Worm (Caenorhabditis elegans): ENCODE results near the gene C50D2.2.
A peak's percentile ranks its signal among the peaks of the same experiment; 100 is the strongest.

Gene C50D2.2

DNA sequence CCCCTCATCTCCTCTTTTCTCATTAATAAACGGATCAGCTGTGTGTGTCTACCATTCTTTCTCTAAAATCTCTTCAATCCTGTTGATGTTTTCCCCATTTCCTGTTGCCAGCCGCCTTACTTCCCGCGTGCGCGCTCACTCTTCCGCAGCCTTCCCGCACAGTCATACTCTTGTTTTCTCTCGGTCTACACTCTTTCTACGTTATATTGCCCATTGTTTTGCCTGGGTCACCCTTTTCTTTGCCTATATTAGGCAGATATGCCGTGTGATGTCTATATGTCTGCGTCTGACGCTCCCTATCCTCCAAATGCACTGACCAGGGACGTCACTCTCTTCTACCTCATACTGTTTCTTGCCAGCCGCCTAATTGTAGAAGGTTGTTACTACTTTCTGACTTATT, 42.6 kb upstream of the C50D2.2 start (continued):
- TF ChIP-seq egl-13 (tag; optimal IDR thresholded peaks at IDR 0.05) (no peak), hpl-2 (GFP tag; optimal IDR thresholded peaks at IDR 0.05) (no peak), C34B4.2 (tag; optimal IDR thresholded peaks at IDR 0.05) (no peak), swsn-7 (tag; optimal IDR thresholded peaks at IDR 0.05) (peak; percentile 33), tlp-1 (tag; optimal IDR thresholded peaks at IDR 0.05) (no peak), efl-1 (optimal IDR thresholded peaks at IDR 0.05) (peak; percentile 27 to 38), efl-1 (GFP tag; optimal IDR thresholded peaks at IDR 0.05 in 1 of 2) (no peak), nhr-237 (tag; optimal IDR thresholded peaks at IDR 0.05) (no peak), aha-1 (tag; optimal IDR thresholded peaks at IDR 0.05) (no peak), dsc-1 (tag; optimal IDR thresholded peaks at IDR 0.05) (no peak), ceh-90 (tag; optimal IDR thresholded peaks at IDR 0.05) (no peak), fkh-10 (GFP tag; optimal IDR thresholded peaks at IDR 0.05) (no peak), lin-13 (GFP tag; optimal IDR thresholded peaks at IDR 0.05) (no peak), hlh-4 (tag; optimal IDR thresholded peaks at IDR 0.05) (no peak), skn-1 (tag; optimal IDR thresholded peaks at IDR 0.05) (no peak), fkh-8 (tag; optimal IDR thresholded peaks at IDR 0.05) (no peak), nhr-28 (tag; optimal IDR thresholded peaks at IDR 0.05) (no peak), pag-3 (tag; optimal IDR thresholded peaks at IDR 0.05; ENCODE audit: borderline replicate concordance, insufficient read depth) (peak; percentile 49), ets-5 (GFP tag; IDR thresholded peaks at IDR 0.05) (no peak), lin-14 (GFP tag; optimal IDR thresholded peaks at IDR 0.05) (peak; percentile 80), ceh-63 (GFP tag; optimal IDR thresholded peaks at IDR 0.05) (no peak), mab-9 (GFP tag; IDR thresholded peaks at IDR 0.05) (no peak), rnt-1 (tag; optimal IDR thresholded peaks at IDR 0.05) (no peak), irx-1 (tag; optimal IDR thresholded peaks at IDR 0.05) (no peak), ztf-11 (tag; optimal IDR thresholded peaks at IDR 0.05) (no peak), ceh-82 (tag; optimal IDR thresholded peaks at IDR 0.05) (peak in 1 of 3 experiments; percentile 9), lin-39 (tag; optimal IDR thresholded peaks at IDR 0.05) (no peak), mdl-1 (tag; optimal IDR thresholded peaks at IDR 0.05) (peak in 1 of 2 experiments; percentile 55), mep-1 (tag; optimal IDR thresholded peaks at IDR 0.05) (peak; percentile 79), mef-2 (tag; optimal IDR thresholded peaks at IDR 0.05) (no peak), unc-130 (tag; optimal IDR thresholded peaks at IDR 0.05) (no peak), dpl-1 (GFP tag; optimal IDR thresholded peaks at IDR 0.05) (peak in 2 of 3 experiments; percentile 11 to 34), blmp-1 (tag; optimal IDR thresholded peaks at IDR 0.05) (peak; percentile 88), nhr-11 (tag; optimal IDR thresholded peaks at IDR 0.05) (no peak), xbp-1 (tag; optimal IDR thresholded peaks at IDR 0.05) (no peak), sox-4 (tag; optimal IDR thresholded peaks at IDR 0.05) (no peak), hlh-17 (GFP tag; optimal IDR thresholded peaks at IDR 0.05; ENCODE audit: borderline replicate concordance) (no peak), efl-3 (GFP tag; optimal IDR thresholded peaks at IDR 0.05) (no peak), snpc-4 (tag; optimal IDR thresholded peaks at IDR 0.05) (no peak), pax-3 (tag; optimal IDR thresholded peaks at IDR 0.05) (no peak), alr-1 (tag; optimal IDR thresholded peaks at IDR 0.05; ENCODE audit: borderline replicate concordance) (no peak), nhr-90 (tag; optimal IDR thresholded peaks at IDR 0.05; ENCODE audit: poor library complexity) (peak; percentile 68), isw-1 (GFP tag; IDR thresholded peaks at IDR 0.05) (no peak), nhr-47 (tag; optimal IDR thresholded peaks at IDR 0.05) (peak; percentile 54), nhr-19 (GFP tag; conservative IDR thresholded peaks at IDR 0.05) (no peak), lir-3 (tag; optimal IDR thresholded peaks at IDR 0.05; ENCODE audit: poor library complexity) (no peak), unc-98 (GFP tag; IDR thresholded peaks at IDR 0.05) (no peak), nhr-85 (tag) (peak; percentile 92), pqm-1 (tag; optimal IDR thresholded peaks at IDR 0.05) (no peak), nhr-20 (tag; optimal IDR thresholded peaks at IDR 0.05) (peak; percentile 60), grh-1 (GFP tag; IDR thresholded peaks at IDR 0.05) (peak; percentile 33; the same call in 1 of the 2 replicates), lin-15B (tag; optimal IDR thresholded peaks at IDR 0.05) (no peak), sptf-1 (tag; optimal IDR thresholded peaks at IDR 0.05) (no peak)

All from whole organism, L1 larva.